Fruit fly (Drosophila melanogaster) whole organism: ENCODE data around the gene CG14664.

Experiments used
- CG8478 ChIP-seq: fragments of >200 bp; optimal IDR thresholded peaks from 2 replicates; lab custom pipeline; 2018; ENCODE audit warnings: inconsistent platforms
- Dll ChIP-seq: fragments of >200 bp; optimal IDR thresholded peaks from 2 replicates; lab custom pipeline; 2017
- EcR ChIP-seq, 2 experiments: fragments of >200 bp; optimal IDR thresholded peaks; 2 replicates each; lab custom pipeline; 2017; ENCODE audit warnings: missing biosample characterization in 2 of 2, missing genetic modification characterization in 2 of 2, missing genetic modification reagents in 2 of 2
- pan ChIP-seq: fragments of >200 bp; optimal IDR thresholded peaks from 2 replicates; lab custom pipeline; 2017
- psq ChIP-seq: fragments of >200 bp; optimal IDR thresholded peaks from 2 replicates; lab custom pipeline; 2017
- usp ChIP-seq: fragments of >200 bp; optimal IDR thresholded peaks from 2 replicates; lab custom pipeline; 2017; ENCODE audit warnings: missing biosample characterization, missing genetic modification characterization, mixed read lengths

DNA sequence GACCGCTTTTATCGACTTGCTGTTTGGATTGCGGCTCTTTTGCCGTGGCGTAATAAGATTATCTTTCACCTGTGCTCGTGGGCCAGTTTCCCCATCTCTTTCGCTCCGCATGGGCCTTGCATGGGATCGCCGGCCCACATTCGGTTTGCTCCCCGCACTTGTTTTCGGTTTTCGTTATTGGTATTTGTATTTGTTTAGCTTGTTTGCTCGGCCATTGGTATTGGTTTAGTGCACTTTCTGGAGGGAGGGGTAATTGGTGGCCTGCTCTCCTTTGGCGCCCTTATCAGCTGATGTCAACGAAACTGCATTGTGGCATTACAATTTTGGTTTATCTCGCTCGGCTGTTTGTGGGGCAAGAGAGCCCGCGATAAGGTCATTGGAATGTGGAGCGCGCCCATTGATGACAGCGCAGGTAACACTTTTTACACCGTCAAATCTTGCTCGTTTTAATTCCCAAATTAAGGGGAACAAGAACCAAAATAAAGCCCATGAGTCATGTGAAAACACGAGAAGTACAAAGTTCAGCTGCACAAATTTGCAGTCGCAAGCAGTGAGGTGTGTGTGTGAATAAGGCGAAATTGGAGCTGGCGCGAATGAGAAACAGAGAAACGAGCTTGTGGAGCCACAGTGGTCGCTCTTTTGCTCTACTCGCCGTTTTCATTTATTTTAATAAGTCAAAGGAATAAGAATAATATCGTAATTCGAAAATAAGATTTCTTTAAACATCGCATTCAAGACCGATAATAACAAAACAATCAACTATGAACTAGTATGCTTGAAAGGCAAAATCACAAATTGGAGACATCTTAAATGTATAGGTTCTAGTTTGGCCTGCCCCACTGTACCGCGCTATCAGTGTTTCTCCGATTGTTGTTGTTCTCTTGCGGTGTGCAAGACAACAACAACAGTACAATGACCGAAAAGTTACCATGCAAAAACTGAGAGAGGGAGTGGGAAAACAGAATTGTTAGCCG is 8.3 kb upstream of the CG14664 start:
- no peak for TF ChIP-seq psq
- no peak for TF ChIP-seq pan (lab: Kevin White, UChicago)
- TF ChIP-seq usp (GFP tag; lab: Kevin White, UChicago), result no peak
- no peak for TF ChIP-seq Dll (lab: Kevin White, UChicago)
- TF ChIP-seq CG8478 (lab: Kevin White, UChicago), result no peak
- TF ChIP-seq EcR (GFP tag; optimal IDR thresholded peaks at IDR 0.05; lab: Kevin White, UChicago), result peak in 1 of 2 experiments; percentile 30
